Worm (Caenorhabditis elegans): ENCODE results near the gene citk-1.

The citk-1 gene

DNA sequence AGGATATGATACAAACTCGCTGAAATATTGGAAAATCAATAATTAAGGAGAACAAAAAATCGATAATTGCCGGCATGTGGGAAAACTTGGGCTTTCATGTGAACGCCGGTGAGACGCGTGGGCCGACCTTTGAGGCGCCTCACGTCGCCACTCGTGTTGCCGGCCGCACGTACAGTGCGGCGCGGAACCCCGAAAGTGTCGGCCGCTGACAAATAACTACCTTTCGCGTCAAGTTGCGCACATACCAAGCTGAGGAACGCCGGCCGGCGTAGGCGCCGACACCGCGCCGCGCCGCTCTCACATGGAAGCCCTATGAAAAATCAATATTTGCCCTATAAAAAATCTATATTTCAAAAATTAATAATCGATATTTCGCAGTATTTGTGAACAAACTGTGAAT, 29.6 kb downstream of the citk-1 start:
- no peak for TF ChIP-seq alr-1 (tag; optimal IDR thresholded peaks at IDR 0.05)
- no peak for TF ChIP-seq crh-2 (tag; optimal IDR thresholded peaks at IDR 0.05)
- no peak for TF ChIP-seq unc-39 (tag; optimal IDR thresholded peaks at IDR 0.05)
- TF ChIP-seq fos-1 (tag; optimal IDR thresholded peaks at IDR 0.05) = no peak
- TF ChIP-seq blmp-1 (tag; optimal IDR thresholded peaks at IDR 0.05; ENCODE audit: insufficient read depth) = no peak
- no peak for TF ChIP-seq mdl-1 (tag; optimal IDR thresholded peaks at IDR 0.05)
- no peak for TF ChIP-seq nhr-25 (tag; optimal IDR thresholded peaks at IDR 0.05)
- TF ChIP-seq aly-2 (tag; optimal IDR thresholded peaks at IDR 0.05) = no peak
- TF ChIP-seq lin-11 (tag; optimal IDR thresholded peaks at IDR 0.05) = no peak
- TF ChIP-seq nhr-237 (tag; optimal IDR thresholded peaks at IDR 0.05) = no peak
- TF ChIP-seq F13H6.1 (tag; optimal IDR thresholded peaks at IDR 0.05) = no peak
- TF ChIP-seq nhr-77 (tag; optimal IDR thresholded peaks at IDR 0.05) = no peak
- no peak for TF ChIP-seq ztf-11 (tag; optimal IDR thresholded peaks at IDR 0.05)
- no peak for TF ChIP-seq elt-1 (tag; optimal IDR thresholded peaks at IDR 0.05)
- TF ChIP-seq peb-1 (tag; optimal IDR thresholded peaks at IDR 0.05) = no peak

DNA sequence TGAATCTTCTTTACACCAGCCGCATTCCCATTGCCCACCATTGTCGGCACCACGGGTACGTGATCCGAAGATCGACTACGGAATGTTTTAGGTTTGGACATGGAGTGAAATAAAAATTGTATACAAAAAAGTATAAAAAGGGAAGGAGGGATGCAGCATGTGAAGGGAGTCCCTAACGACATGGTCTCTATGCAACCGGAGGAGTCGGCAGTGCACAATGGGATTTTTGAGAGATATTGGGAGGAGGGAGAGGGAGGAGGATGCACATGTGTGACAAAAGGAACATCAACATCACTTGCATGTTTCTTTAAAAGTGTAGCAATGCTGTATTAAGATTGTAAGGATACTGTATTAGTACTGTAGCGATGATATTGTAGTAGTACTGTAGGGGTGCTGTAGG, 30.8 kb downstream of the citk-1 start, which contains the start of gene W07G1.1:
Gene W07G1.1, minus strand, starts transcription at position 101 of the 400 bp plus-strand sequence.
- TF ChIP-seq nhr-10 (tag; optimal IDR thresholded peaks at IDR 0.05) (no peak), nhr-21 (tag; optimal IDR thresholded peaks at IDR 0.05) (no peak), mdl-1 (tag; optimal IDR thresholded peaks at IDR 0.05) (no peak)

DNA sequence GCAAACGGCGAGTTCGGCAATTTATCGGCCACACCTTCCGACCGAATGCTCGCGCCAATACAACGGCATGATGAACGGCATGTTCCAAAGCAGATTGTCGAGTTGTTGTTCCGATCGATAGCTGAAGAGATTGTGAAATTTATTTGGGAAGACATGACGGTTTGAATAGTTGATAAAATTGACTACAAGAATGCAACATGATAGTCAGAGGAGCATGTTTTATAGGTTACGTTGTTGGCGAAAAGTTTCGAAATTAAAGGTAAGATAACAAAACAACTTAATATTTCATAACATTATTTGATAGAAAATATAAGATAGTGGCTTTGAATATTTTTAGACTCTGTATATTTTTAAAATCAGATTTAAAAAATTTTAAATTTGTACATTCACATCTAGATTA, 36.8 kb downstream of the citk-1 start:
- TF ChIP-seq fos-1 (tag; optimal IDR thresholded peaks at IDR 0.05) (peak; percentile 3), ztf-1 (GFP tag; conservative IDR thresholded peaks at IDR 0.05) (no peak)

DNA sequence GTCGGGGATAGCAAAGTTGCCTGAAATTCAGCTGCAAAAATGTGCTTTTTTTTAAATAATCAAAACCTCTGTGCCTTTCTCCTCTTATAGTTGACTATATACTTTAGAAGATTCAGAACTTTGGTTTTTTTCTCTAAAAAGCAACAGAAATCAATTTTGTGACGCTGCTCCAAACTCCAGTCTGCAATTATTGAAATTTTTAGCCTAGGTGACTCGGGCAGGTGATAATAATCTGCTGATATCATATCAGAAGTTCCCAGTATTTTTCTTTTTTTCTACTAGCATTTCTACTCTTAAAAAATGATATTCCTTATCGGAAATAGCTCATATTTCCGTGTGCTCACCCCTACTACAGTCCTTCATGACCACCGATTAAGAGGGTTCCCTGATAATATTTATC, 40.6 kb downstream of the citk-1 start, which contains the start of gene sre-44:
Gene sre-44, plus strand, starts transcription at position 301 of the 400 bp plus-strand sequence.
- TF ChIP-seq nhr-77 (tag; optimal IDR thresholded peaks at IDR 0.05) (no peak), ztf-4 (tag; optimal IDR thresholded peaks at IDR 0.05) (no peak), sma-9 (GFP tag; optimal IDR thresholded peaks at IDR 0.05) (no peak), sma-9 (tag; optimal IDR thresholded peaks at IDR 0.05) (no peak), elt-3 (tag; optimal IDR thresholded peaks at IDR 0.05) (no peak)

DNA sequence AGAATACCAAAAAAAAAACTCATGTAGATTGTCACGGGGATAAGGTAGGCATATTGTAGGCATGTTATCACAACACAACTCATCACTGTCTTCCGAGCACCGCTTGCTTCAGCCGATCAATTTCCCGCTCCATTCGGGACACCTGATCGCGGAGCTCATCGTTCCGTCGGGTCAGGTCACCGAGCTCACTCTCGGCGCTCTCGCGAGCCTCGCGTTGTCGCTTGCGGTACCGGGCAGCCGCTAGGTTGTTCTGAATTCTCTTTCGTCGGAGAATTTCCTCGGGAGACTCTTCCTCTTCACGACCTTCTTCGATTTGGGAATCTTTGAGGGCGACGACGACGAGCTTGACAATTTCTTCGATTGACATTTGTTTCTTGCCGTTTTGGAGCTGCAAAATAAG, 43.3 kb downstream of the citk-1 start:
- TF ChIP-seq Y55F3AM.14 (GFP tag; optimal IDR thresholded peaks at IDR 0.05) (no peak), ztf-11 (tag; optimal IDR thresholded peaks at IDR 0.05) (no peak), dmd-4 (tag; optimal IDR thresholded peaks at IDR 0.05) (no peak), ZK546.5 (tag; optimal IDR thresholded peaks at IDR 0.05) (no peak), egl-27 (tag; optimal IDR thresholded peaks at IDR 0.05) (no peak), ceh-16 (tag; optimal IDR thresholded peaks at IDR 0.05) (no peak), nhr-6 (tag; optimal IDR thresholded peaks at IDR 0.05) (no peak), lin-11 (tag; optimal IDR thresholded peaks at IDR 0.05) (no peak), nhr-129 (tag; optimal IDR thresholded peaks at IDR 0.05) (no peak), nhr-77 (tag; optimal IDR thresholded peaks at IDR 0.05) (no peak), mab-5 (tag; optimal IDR thresholded peaks at IDR 0.05) (no peak), snpc-4 (tag; optimal IDR thresholded peaks at IDR 0.05) (no peak), R02D3.7 (tag; optimal IDR thresholded peaks at IDR 0.05) (no peak), nhr-11 (tag; optimal IDR thresholded peaks at IDR 0.05) (no peak), crh-2 (tag; optimal IDR thresholded peaks at IDR 0.05) (no peak), skn-1 (tag; optimal IDR thresholded peaks at IDR 0.05) (no peak), gmeb-1 (tag; optimal IDR thresholded peaks at IDR 0.05) (no peak), C34F6.9 (tag; optimal IDR thresholded peaks at IDR 0.05) (no peak)

DNA sequence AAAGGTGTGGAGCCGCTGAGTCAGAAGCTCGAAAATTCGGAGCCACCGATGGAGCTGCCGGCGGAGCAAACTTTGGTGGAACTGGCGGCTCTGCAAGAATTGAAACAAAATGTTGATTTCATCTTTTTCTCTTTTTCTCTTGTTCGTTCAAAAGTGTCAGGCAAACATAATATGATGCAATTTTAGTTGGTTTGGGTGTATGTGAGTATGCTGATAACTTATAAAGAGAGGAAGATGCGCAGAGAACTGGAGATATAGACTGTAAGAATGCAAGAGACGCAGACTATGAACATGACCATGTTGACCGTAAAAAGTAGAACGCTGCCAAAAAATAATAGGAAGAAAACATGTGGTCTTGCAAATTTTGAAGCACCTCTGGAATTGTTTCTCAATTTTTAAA, 45.4 kb downstream of the citk-1 start:
- TF ChIP-seq snpc-4 (tag; optimal IDR thresholded peaks at IDR 0.05) = no peak
- TF ChIP-seq ztf-4 (tag; optimal IDR thresholded peaks at IDR 0.05) = no peak
- TF ChIP-seq nhr-237 (tag; optimal IDR thresholded peaks at IDR 0.05) = no peak
- peak; percentile 74 for TF ChIP-seq sma-9 (GFP tag; optimal IDR thresholded peaks at IDR 0.05)
- no peak for TF ChIP-seq sma-9 (tag; optimal IDR thresholded peaks at IDR 0.05)
- no peak for TF ChIP-seq nhr-10 (tag; optimal IDR thresholded peaks at IDR 0.05)
- no peak for TF ChIP-seq mbf-1 (tag; optimal IDR thresholded peaks at IDR 0.05)
- TF ChIP-seq crh-2 (tag; optimal IDR thresholded peaks at IDR 0.05) = peak; percentile 79
- TF ChIP-seq ceh-16 (tag; optimal IDR thresholded peaks at IDR 0.05) = no peak
- no peak for TF ChIP-seq aly-2 (tag; optimal IDR thresholded peaks at IDR 0.05)
- no peak for TF ChIP-seq nhr-12 (tag; optimal IDR thresholded peaks at IDR 0.05)
- no peak for TF ChIP-seq blmp-1 (tag; optimal IDR thresholded peaks at IDR 0.05; ENCODE audit: insufficient read depth)
- TF ChIP-seq zag-1 (tag; optimal IDR thresholded peaks at IDR 0.05) = no peak
- peak; percentile 78 for TF ChIP-seq fos-1 (tag; optimal IDR thresholded peaks at IDR 0.05)
- no peak for TF ChIP-seq elt-3 (tag; optimal IDR thresholded peaks at IDR 0.05)
- TF ChIP-seq skn-1 (tag; optimal IDR thresholded peaks at IDR 0.05) = no peak
- TF ChIP-seq elt-1 (tag; optimal IDR thresholded peaks at IDR 0.05) = no peak
- peak; percentile 62 for TF ChIP-seq sma-3 (GFP tag; optimal IDR thresholded peaks at IDR 0.05)
- no peak for TF ChIP-seq mdl-1 (tag; optimal IDR thresholded peaks at IDR 0.05)
- TF ChIP-seq R02D3.7 (tag; optimal IDR thresholded peaks at IDR 0.05) = no peak
- TF ChIP-seq gmeb-1 (tag; optimal IDR thresholded peaks at IDR 0.05) = peak; percentile 48
- no peak for TF ChIP-seq egl-27 (tag; optimal IDR thresholded peaks at IDR 0.05)
- no peak for TF ChIP-seq ceh-82 (tag; optimal IDR thresholded peaks at IDR 0.05)
- TF ChIP-seq nhr-23 (tag; optimal IDR thresholded peaks at IDR 0.05) = no peak
- no peak for TF ChIP-seq lin-39 (tag; optimal IDR thresholded peaks at IDR 0.05)
- TF ChIP-seq unc-62 (GFP tag; optimal IDR thresholded peaks at IDR 0.05) = no peak

All from whole organism, L2 larva.